Worm (Caenorhabditis elegans) whole organism, young adult: ENCODE measurements around the gene ZC239.15.

Source experiments
- B0261.1 ChIP-seq: sonication (generic microtip); optimal IDR thresholded peaks from 2 replicates; lab custom pipeline; 2016; ENCODE audit warnings: mild to moderate bottlenecking, missing genetic modification characterization, moderate library complexity, missing compliant biosample characterization
- C17E4.6 ChIP-seq: fragments of 200-800 bp; sonication (Bioruptor generic); IDR thresholded peaks from 2 replicates; pipeline ENCODE4 v1.3.6; 2022; ENCODE audit warnings: missing genetic modification reagents, missing genetic modification characterization, missing compliant biosample characterization
- F23B12.7 ChIP-seq: sonication (generic microtip); optimal IDR thresholded peaks from 2 replicates; lab custom pipeline; 2017; ENCODE audit warnings: missing genetic modification characterization, mild to moderate bottlenecking, missing compliant biosample characterization, antibody characterized with exemption, moderate library complexity; ENCODE audit not compliant: insufficient read depth
- F33H1.4 ChIP-seq: fragments of 200-800 bp; sonication (Bioruptor generic); IDR thresholded peaks from 2 replicates; pipeline ENCODE4 v1.3.6; 2022; ENCODE audit warnings: missing genetic modification reagents, missing genetic modification characterization, missing compliant biosample characterization
- F39B2.1 ChIP-seq: fragments of 200-800 bp; sonication (Bioruptor generic); IDR thresholded peaks from 2 replicates; pipeline ENCODE4 v1.3.6; 2022; ENCODE audit warnings: missing genetic modification reagents, missing genetic modification characterization, missing compliant biosample characterization
- F49E8.2 ChIP-seq: sonication (generic microtip); optimal IDR thresholded peaks from 3 replicates; lab custom pipeline; 2017; ENCODE audit warnings: missing genetic modification characterization, mild to moderate bottlenecking, missing compliant biosample characterization, antibody characterized with exemption, moderate library complexity; ENCODE audit not compliant: insufficient read depth
- F57C9.4 ChIP-seq: sonication (generic microtip); optimal IDR thresholded peaks from 2 replicates; lab custom pipeline; 2017; ENCODE audit warnings: mild to moderate bottlenecking, missing genetic modification characterization, missing compliant biosample characterization
- K12H6.12 ChIP-seq: fragments of 200-800 bp; sonication (Bioruptor generic); optimal IDR thresholded peaks from 2 replicates; lab custom pipeline; 2018; ENCODE audit warnings: mild to moderate bottlenecking, missing genetic modification characterization, missing compliant biosample characterization
- Y79H2A.3 ChIP-seq: fragments of 200-800 bp; sonication (Bioruptor generic); conservative IDR thresholded peaks from 2 replicates; pipeline ENCODE4 v1.3.6; 2022; ENCODE audit warnings: missing genetic modification reagents, missing genetic modification characterization, missing compliant biosample characterization
- akir-1 ChIP-seq: fragments of 200-800 bp; sonication (Bioruptor generic); optimal IDR thresholded peaks from 2 replicates; lab custom pipeline; 2018; ENCODE audit warnings: mild to moderate bottlenecking, missing genetic modification characterization, moderate library complexity, missing compliant biosample characterization
- ama-1 ChIP-seq, 3 experiments: fragments of 150-350 bp in 1 of 3; sonication (generic microtip) in 2 of 3; optimal IDR thresholded peaks; 2 replicates each; lab custom pipeline; 2014 to 2018; ENCODE audit warnings: missing biosample characterization in 2 of 3, missing genetic modification characterization in 2 of 3, missing genetic modification reagents in 2 of 3
- atf-7 ChIP-seq: sonication (generic microtip); optimal IDR thresholded peaks from 2 replicates; lab custom pipeline; 2017; ENCODE audit warnings: mild to moderate bottlenecking, missing genetic modification characterization, missing compliant biosample characterization
- attf-3 ChIP-seq: fragments of 200-800 bp; sonication (Bioruptor generic); conservative IDR thresholded peaks from 2 replicates; pipeline ENCODE4 v1.3.6; 2022; ENCODE audit warnings: missing genetic modification reagents, missing genetic modification characterization, missing compliant biosample characterization
- attf-6 ChIP-seq: fragments of 200-800 bp; sonication (Bioruptor generic); IDR thresholded peaks from 2 replicates; pipeline ENCODE4 v1.3.6; 2022; ENCODE audit warnings: missing genetic modification reagents, missing genetic modification characterization, missing compliant biosample characterization
- cebp-1 ChIP-seq, 2 experiments: fragments of 200-800 bp in 1 of 2; sonication (Bioruptor generic) in 1 of 2; sonication (generic microtip) in 1 of 2; IDR thresholded peaks in 1 of 2; optimal IDR thresholded peaks in 1 of 2; 2 replicates each; pipeline versions ENCODE4 v1.3.6 to Lab custom; 2017 to 2022; ENCODE audit warnings: missing compliant biosample characterization in 2 of 2, missing genetic modification characterization in 2 of 2, mild to moderate bottlenecking in 1 of 2, missing genetic modification reagents in 1 of 2, moderate library complexity in 1 of 2
- ceh-100 ChIP-seq: fragments of 200-800 bp; sonication (Bioruptor generic); IDR thresholded peaks from 2 replicates; pipeline ENCODE4 v1.3.6; 2022; ENCODE audit warnings: missing genetic modification reagents, missing genetic modification characterization, missing compliant biosample characterization
- ceh-27 ChIP-seq: fragments of 200-800 bp; sonication (Bioruptor generic); optimal IDR thresholded peaks from 2 replicates; lab custom pipeline; 2018; ENCODE audit warnings: mild to moderate bottlenecking, missing genetic modification characterization, moderate library complexity, missing compliant biosample characterization
- ceh-40 ChIP-seq: fragments of 200-800 bp; sonication (Bioruptor generic); IDR thresholded peaks from 2 replicates; pipeline ENCODE4 v1.3.6; 2022; ENCODE audit warnings: missing genetic modification characterization, missing compliant biosample characterization
- ceh-79 ChIP-seq: sonication (generic microtip); optimal IDR thresholded peaks from 2 replicates; lab custom pipeline; 2017; ENCODE audit warnings: mild to moderate bottlenecking, missing genetic modification characterization, missing compliant biosample characterization
- dox-1 ChIP-seq: fragments of 200-800 bp; sonication (Bioruptor generic); IDR thresholded peaks from 2 replicates; pipeline ENCODE4 v1.3.6; 2022; ENCODE audit warnings: missing genetic modification reagents, missing genetic modification characterization, missing compliant biosample characterization
- him-1 ChIP-seq: sonication (generic microtip); optimal IDR thresholded peaks from 2 replicates; lab custom pipeline; 2016; ENCODE audit warnings: missing genotype, missing genetic modification reagents, missing genetic modification characterization, missing compliant biosample characterization
- hlh-12 ChIP-seq: sonication (generic microtip); optimal IDR thresholded peaks from 2 replicates; lab custom pipeline; 2016; ENCODE audit warnings: missing genetic modification characterization, missing compliant biosample characterization
- hrde-1 ChIP-seq: sonication (generic microtip); optimal IDR thresholded peaks from 2 replicates; lab custom pipeline; 2016; ENCODE audit warnings: missing genetic modification characterization, mild to moderate bottlenecking, missing compliant biosample characterization, moderate library complexity, missing genotype, missing genetic modification reagents, borderline replicate concordance
- lir-1 ChIP-seq: fragments of 200-800 bp; sonication (Bioruptor generic); conservative IDR thresholded peaks from 2 replicates; pipeline ENCODE4 v1.3.6; 2022; ENCODE audit warnings: missing genetic modification reagents, missing genetic modification characterization, missing compliant biosample characterization
- lsl-1 ChIP-seq: fragments of 200-800 bp; sonication (Bioruptor generic); optimal IDR thresholded peaks from 2 replicates; lab custom pipeline; 2018; ENCODE audit warnings: mild to moderate bottlenecking, missing genetic modification characterization, moderate library complexity, missing compliant biosample characterization
- madf-3 ChIP-seq: fragments of 200-800 bp; sonication (Bioruptor generic); IDR thresholded peaks from 2 replicates; pipeline ENCODE4 v1.3.6; 2022; ENCODE audit warnings: missing genetic modification reagents, missing genetic modification characterization, missing compliant biosample characterization
- madf-8 ChIP-seq: fragments of 200-800 bp; sonication (Bioruptor generic); conservative IDR thresholded peaks from 2 replicates; pipeline ENCODE4 v1.3.6; 2022; ENCODE audit warnings: missing genetic modification reagents, missing genetic modification characterization, missing compliant biosample characterization
- mxl-1 ChIP-seq: sonication (generic microtip); optimal IDR thresholded peaks from 2 replicates; lab custom pipeline; 2016; ENCODE audit warnings: missing genetic modification characterization, missing compliant biosample characterization
- nfyb-1 ChIP-seq: fragments of 200-800 bp; sonication (Bioruptor generic); IDR thresholded peaks from 2 replicates; pipeline ENCODE4 v1.3.6; 2022; ENCODE audit warnings: missing genetic modification reagents, missing genetic modification characterization, missing compliant biosample characterization
- nhr-179 ChIP-seq: sonication (generic microtip); optimal IDR thresholded peaks from 2 replicates; lab custom pipeline; 2016; ENCODE audit warnings: mild to moderate bottlenecking, missing genetic modification characterization, missing compliant biosample characterization
- nhr-27 ChIP-seq: fragments of 200-800 bp; sonication (Bioruptor generic); optimal IDR thresholded peaks from 2 replicates; lab custom pipeline; 2018; ENCODE audit warnings: mild to moderate bottlenecking, missing genetic modification characterization, moderate library complexity, missing compliant biosample characterization
- nhr-80 ChIP-seq: sonication (generic microtip); optimal IDR thresholded peaks from 2 replicates; lab custom pipeline; 2016; ENCODE audit warnings: missing genetic modification characterization, missing compliant biosample characterization
- rec-8 ChIP-seq, 2 experiments: sonication (generic microtip); optimal IDR thresholded peaks; 2 replicates each; lab custom pipeline; 2016; ENCODE audit warnings: mild to moderate bottlenecking in 2 of 2, missing genetic modification characterization in 2 of 2, missing genetic modification reagents in 2 of 2, missing genotype in 2 of 2, missing biosample characterization in 1 of 2, missing compliant biosample characterization in 1 of 2, moderate library complexity in 1 of 2
- sea-2 ChIP-seq: fragments of 200-800 bp; sonication (Bioruptor generic); IDR thresholded peaks from 2 replicates; pipeline ENCODE4 v1.3.6; 2022; ENCODE audit warnings: missing genetic modification characterization, missing compliant biosample characterization
- snpc-1.3 ChIP-seq: sonication (generic microtip); optimal IDR thresholded peaks from 2 replicates; lab custom pipeline; 2017; ENCODE audit warnings: missing genetic modification characterization, mild to moderate bottlenecking, missing compliant biosample characterization, antibody characterized with exemption, moderate library complexity, missing genotype, missing genetic modification reagents; ENCODE audit not compliant: insufficient read depth
- snpc-3.4 ChIP-seq: sonication (generic microtip); optimal IDR thresholded peaks from 2 replicates; lab custom pipeline; 2017; ENCODE audit warnings: missing genetic modification characterization, mild to moderate bottlenecking, missing compliant biosample characterization, antibody characterized with exemption, moderate library complexity, missing genotype, missing genetic modification reagents
- tbx-9 ChIP-seq: sonication (generic microtip); optimal IDR thresholded peaks from 2 replicates; lab custom pipeline; 2016; ENCODE audit warnings: borderline replicate concordance, missing genetic modification characterization, inconsistent platforms, missing compliant biosample characterization
- tlf-1 ChIP-seq: fragments of 200-800 bp; sonication (Bioruptor generic); optimal IDR thresholded peaks from 2 replicates; lab custom pipeline; 2018; ENCODE audit warnings: mild to moderate bottlenecking, missing genetic modification characterization, missing compliant biosample characterization
- unc-62 ChIP-seq: fragments of 150-350 bp; optimal IDR thresholded peaks from 2 replicates; lab custom pipeline; 2014; ENCODE audit warnings: missing biosample characterization, missing genetic modification reagents, missing genetic modification characterization
- ztf-18 ChIP-seq: sonication (generic microtip); optimal IDR thresholded peaks from 2 replicates; lab custom pipeline; 2016; ENCODE audit warnings: missing genotype, mild to moderate bottlenecking, missing genetic modification characterization, missing compliant biosample characterization
- ztf-26 ChIP-seq: sonication (generic microtip); optimal IDR thresholded peaks from 2 replicates; lab custom pipeline; 2017; ENCODE audit warnings: missing genetic modification characterization, missing compliant biosample characterization

ZC239.15 gene

ce11 chrII:3248043-3248718, 23.6 kb upstream of the ZC239.15 start, which contains the start of the genes fbxc-50 and C17F4.2 (continued):
- TF ChIP-seq snpc-3.4 (tag; lab: Kevin White, UChicago), result peak; percentile 13
- TF ChIP-seq ceh-79, result no peak
- no peak for TF ChIP-seq attf-6 (GFP tag; lab: Robert Waterston, UW)
- TF ChIP-seq ztf-18 (tag; lab: Kevin White, UChicago), result no peak
- TF ChIP-seq sea-2 (GFP tag; lab: Robert Waterston, UW), result no peak
- no peak for TF ChIP-seq K12H6.12 (tag; lab: Kevin White, UChicago)
- no peak for TF ChIP-seq dox-1 (GFP tag; lab: Robert Waterston, UW)
- peak; percentile 86 for TF ChIP-seq madf-8 (GFP tag; lab: Robert Waterston, UW)
- TF ChIP-seq lir-1 (GFP tag; lab: Robert Waterston, UW), result no peak
- no peak for TF ChIP-seq rec-8 (tag; optimal IDR thresholded peaks at IDR 0.05; lab: Kevin White, UChicago)
- TF ChIP-seq nhr-80 (tag; lab: Kevin White, UChicago), result no peak
- TF ChIP-seq Y79H2A.3 (GFP tag; lab: Robert Waterston, UW), result no peak
- TF ChIP-seq F33H1.4 (GFP tag; lab: Robert Waterston, UW), result 0 out of 2 replicates have a peak, but pooled peaks have one; percentile 24
- TF ChIP-seq hrde-1 (tag; lab: Kevin White, UChicago), result no peak
- no peak for TF ChIP-seq akir-1 (GFP tag; lab: Kevin White, UChicago)
- TF ChIP-seq B0261.1 (tag; lab: Kevin White, UChicago), result no peak
- no peak for TF ChIP-seq F39B2.1 (GFP tag; lab: Robert Waterston, UW)
- TF ChIP-seq ceh-100 (GFP tag; lab: Robert Waterston, UW), result no peak
- TF ChIP-seq F49E8.2 (tag; lab: Kevin White, UChicago), result no peak
- TF ChIP-seq ama-1 (optimal IDR thresholded peaks at IDR 0.05; lab: Kevin White, UChicago), result no peak
- TF ChIP-seq ama-1 (GFP tag; optimal IDR thresholded peaks at IDR 0.05; lab: Kevin White, UChicago), result no peak
- TF ChIP-seq nfyb-1 (GFP tag; lab: Robert Waterston, UW), result no peak
- TF ChIP-seq nhr-27 (tag; lab: Kevin White, UChicago), result no peak
- TF ChIP-seq ceh-27, result no peak
- TF ChIP-seq him-1 (tag; lab: Kevin White, UChicago), result no peak
- no peak for TF ChIP-seq nhr-179
- TF ChIP-seq F23B12.7, result no peak
- no peak for TF ChIP-seq ceh-40
- TF ChIP-seq atf-7 (tag; lab: Kevin White, UChicago), result no peak
- no peak for TF ChIP-seq cebp-1 (GFP tag; IDR thresholded peaks at IDR 0.05; lab: Robert Waterston, UW)
- TF ChIP-seq cebp-1 (tag; optimal IDR thresholded peaks at IDR 0.05; lab: Kevin White, UChicago), result no peak
- no peak for TF ChIP-seq attf-3 (GFP tag; lab: Robert Waterston, UW)
- TF ChIP-seq lsl-1 (GFP tag; lab: Kevin White, UChicago), result peak; percentile 27
- no peak for TF ChIP-seq unc-62
- TF ChIP-seq ztf-26 (tag; lab: Kevin White, UChicago), result no peak
- TF ChIP-seq F57C9.4 (tag; lab: Kevin White, UChicago), result no peak
- TF ChIP-seq hlh-12 (tag; lab: Kevin White, UChicago), result no peak
- TF ChIP-seq snpc-1.3 (tag; lab: Kevin White, UChicago), result no peak
- no peak for TF ChIP-seq tlf-1 (GFP tag; lab: Kevin White, UChicago)
- TF ChIP-seq madf-3 (GFP tag; lab: Robert Waterston, UW), result no peak
- no peak for TF ChIP-seq mxl-1
- no peak for TF ChIP-seq C17E4.6 (GFP tag; lab: Robert Waterston, UW)
- TF ChIP-seq tbx-9 (tag; lab: Kevin White, UChicago), result no peak
